Worm (Caenorhabditis elegans) whole organism, young adult: ENCODE results near the gene nspc-15.

Source experiments
- B0019.2 ChIP-seq: fragments of 200-800 bp; sonication (Bioruptor generic); conservative IDR thresholded peaks from 2 replicates; pipeline ENCODE4 v1.3.6; 2022; ENCODE audit warnings: missing genetic modification reagents, missing genetic modification characterization, missing compliant biosample characterization
- B0035.1 ChIP-seq: sonication (generic microtip); optimal IDR thresholded peaks from 2 replicates; lab custom pipeline; 2016; ENCODE audit warnings: missing genetic modification characterization, mild to moderate bottlenecking, missing compliant biosample characterization, missing genotype, missing genetic modification reagents
- B0261.1 ChIP-seq: sonication (generic microtip); optimal IDR thresholded peaks from 2 replicates; lab custom pipeline; 2016; ENCODE audit warnings: mild to moderate bottlenecking, missing genetic modification characterization, moderate library complexity, missing compliant biosample characterization
- C06A6.2 ChIP-seq: fragments of 200-800 bp; sonication (Bioruptor generic); conservative IDR thresholded peaks from 2 replicates; pipeline ENCODE4 v1.3.6; 2022; ENCODE audit warnings: missing genetic modification characterization, missing compliant biosample characterization
- D2030.7 ChIP-seq: fragments of 200-800 bp; sonication (Bioruptor generic); IDR thresholded peaks from 2 replicates; pipeline ENCODE4 v1.3.6; 2022; ENCODE audit warnings: missing genetic modification reagents, missing genetic modification characterization, missing compliant biosample characterization
- F23B12.7 ChIP-seq: sonication (generic microtip); optimal IDR thresholded peaks from 2 replicates; lab custom pipeline; 2017; ENCODE audit warnings: missing genetic modification characterization, mild to moderate bottlenecking, missing compliant biosample characterization, antibody characterized with exemption, moderate library complexity; ENCODE audit not compliant: insufficient read depth
- F39B2.1 ChIP-seq: fragments of 200-800 bp; sonication (Bioruptor generic); IDR thresholded peaks from 2 replicates; pipeline ENCODE4 v1.3.6; 2022; ENCODE audit warnings: missing genetic modification reagents, missing genetic modification characterization, missing compliant biosample characterization
- F55B11.4 ChIP-seq: sonication (generic microtip); optimal IDR thresholded peaks from 2 replicates; lab custom pipeline; 2016; ENCODE audit warnings: missing compliant biosample characterization, missing genetic modification characterization, borderline replicate concordance; ENCODE audit not compliant: insufficient read depth
- F57A8.1 ChIP-seq: fragments of 200-800 bp; sonication (Bioruptor generic); optimal IDR thresholded peaks from 2 replicates; lab custom pipeline; 2018; ENCODE audit warnings: mild to moderate bottlenecking, missing genetic modification characterization, moderate library complexity, missing compliant biosample characterization
- F57C9.4 ChIP-seq: sonication (generic microtip); optimal IDR thresholded peaks from 2 replicates; lab custom pipeline; 2017; ENCODE audit warnings: mild to moderate bottlenecking, missing genetic modification characterization, missing compliant biosample characterization
- T07F8.4 ChIP-seq: sonication (generic microtip); optimal IDR thresholded peaks from 2 replicates; lab custom pipeline; 2016; ENCODE audit warnings: mild to moderate bottlenecking, missing genetic modification characterization, moderate library complexity, missing compliant biosample characterization
- Y56A3A.18 ChIP-seq: fragments of 200-800 bp; sonication (Bioruptor generic); IDR thresholded peaks from 2 replicates; pipeline ENCODE4 v1.3.6; 2022; ENCODE audit warnings: missing genetic modification reagents, missing genetic modification characterization, missing compliant biosample characterization
- ZK185.1 ChIP-seq: sonication (generic microtip); optimal IDR thresholded peaks from 2 replicates; lab custom pipeline; 2016; ENCODE audit warnings: mild to moderate bottlenecking, missing genetic modification characterization, missing compliant biosample characterization; ENCODE audit not compliant: poor library complexity, severe bottlenecking
- ama-1 ChIP-seq, 3 experiments: fragments of 150-350 bp in 1 of 3; sonication (generic microtip) in 2 of 3; optimal IDR thresholded peaks; 2 replicates each; lab custom pipeline; 2014 to 2018; ENCODE audit warnings: missing biosample characterization in 2 of 3, missing genetic modification characterization in 2 of 3, missing genetic modification reagents in 2 of 3
- attf-3 ChIP-seq: fragments of 200-800 bp; sonication (Bioruptor generic); conservative IDR thresholded peaks from 2 replicates; pipeline ENCODE4 v1.3.6; 2022; ENCODE audit warnings: missing genetic modification reagents, missing genetic modification characterization, missing compliant biosample characterization
- bed-1 ChIP-seq: fragments of 200-800 bp; sonication (Bioruptor generic); IDR thresholded peaks from 2 replicates; pipeline ENCODE4 v1.3.6; 2022; ENCODE audit warnings: missing genetic modification reagents, missing genetic modification characterization, missing compliant biosample characterization
- ccch-3 ChIP-seq: fragments of 200-800 bp; sonication (Bioruptor generic); optimal IDR thresholded peaks from 2 replicates; lab custom pipeline; 2018; ENCODE audit warnings: mild to moderate bottlenecking, missing genetic modification characterization, missing compliant biosample characterization
- ceh-27 ChIP-seq: fragments of 200-800 bp; sonication (Bioruptor generic); optimal IDR thresholded peaks from 2 replicates; lab custom pipeline; 2018; ENCODE audit warnings: mild to moderate bottlenecking, missing genetic modification characterization, moderate library complexity, missing compliant biosample characterization
- ceh-40 ChIP-seq: fragments of 200-800 bp; sonication (Bioruptor generic); IDR thresholded peaks from 2 replicates; pipeline ENCODE4 v1.3.6; 2022; ENCODE audit warnings: missing genetic modification characterization, missing compliant biosample characterization
- ceh-79 ChIP-seq: sonication (generic microtip); optimal IDR thresholded peaks from 2 replicates; lab custom pipeline; 2017; ENCODE audit warnings: mild to moderate bottlenecking, missing genetic modification characterization, missing compliant biosample characterization
- efl-1 ChIP-seq: fragments of 150-350 bp; optimal IDR thresholded peaks from 2 replicates; lab custom pipeline; 2014; ENCODE audit warnings: missing biosample characterization, missing genetic modification reagents, missing genetic modification characterization
- ets-4 ChIP-seq: fragments of 200-800 bp; sonication (Bioruptor generic); optimal IDR thresholded peaks from 2 replicates; lab custom pipeline; 2018; ENCODE audit warnings: mild to moderate bottlenecking, missing genetic modification characterization, missing compliant biosample characterization
- him-1 ChIP-seq: sonication (generic microtip); optimal IDR thresholded peaks from 2 replicates; lab custom pipeline; 2016; ENCODE audit warnings: missing genotype, missing genetic modification reagents, missing genetic modification characterization, missing compliant biosample characterization
- hlh-12 ChIP-seq: sonication (generic microtip); optimal IDR thresholded peaks from 2 replicates; lab custom pipeline; 2016; ENCODE audit warnings: missing genetic modification characterization, missing compliant biosample characterization
- hlh-26 ChIP-seq: fragments of 200-800 bp; sonication (Bioruptor generic); conservative IDR thresholded peaks from 2 replicates; pipeline ENCODE4 v1.3.6; 2022; ENCODE audit warnings: missing genetic modification reagents, missing genetic modification characterization, missing compliant biosample characterization
- hmg-1.2 ChIP-seq: fragments of 200-800 bp; sonication (Bioruptor generic); IDR thresholded peaks from 2 replicates; pipeline ENCODE4 v1.3.6; 2022; ENCODE audit warnings: missing genetic modification reagents, missing genetic modification characterization, missing compliant biosample characterization
- lin-40 ChIP-seq: sonication (generic microtip); optimal IDR thresholded peaks from 2 replicates; lab custom pipeline; 2016; ENCODE audit warnings: missing genetic modification characterization, mild to moderate bottlenecking, missing compliant biosample characterization, missing genotype, missing genetic modification reagents
- lin-54 ChIP-seq: fragments of 200-800 bp; sonication (Bioruptor generic); optimal IDR thresholded peaks from 2 replicates; lab custom pipeline; 2018; ENCODE audit warnings: mild to moderate bottlenecking, missing genetic modification characterization, missing compliant biosample characterization
- madf-10 ChIP-seq: sonication (generic microtip); optimal IDR thresholded peaks from 2 replicates; lab custom pipeline; 2016; ENCODE audit warnings: mild to moderate bottlenecking, missing genetic modification characterization, missing compliant biosample characterization
- madf-6 ChIP-seq: fragments of 200-800 bp; sonication (Bioruptor generic); IDR thresholded peaks from 2 replicates; pipeline ENCODE4 v1.3.6; 2022; ENCODE audit warnings: missing genetic modification reagents, missing genetic modification characterization, missing compliant biosample characterization
- madf-8 ChIP-seq: fragments of 200-800 bp; sonication (Bioruptor generic); conservative IDR thresholded peaks from 2 replicates; pipeline ENCODE4 v1.3.6; 2022; ENCODE audit warnings: missing genetic modification reagents, missing genetic modification characterization, missing compliant biosample characterization
- nfyb-1 ChIP-seq: fragments of 200-800 bp; sonication (Bioruptor generic); IDR thresholded peaks from 2 replicates; pipeline ENCODE4 v1.3.6; 2022; ENCODE audit warnings: missing genetic modification reagents, missing genetic modification characterization, missing compliant biosample characterization
- nhr-120 ChIP-seq: fragments of 200-800 bp; sonication (Bioruptor generic); IDR thresholded peaks from 2 replicates; pipeline ENCODE4 v1.3.6; 2022; ENCODE audit warnings: missing genetic modification characterization, missing compliant biosample characterization
- nhr-80 ChIP-seq: sonication (generic microtip); optimal IDR thresholded peaks from 2 replicates; lab custom pipeline; 2016; ENCODE audit warnings: missing genetic modification characterization, missing compliant biosample characterization
- sea-2 ChIP-seq: fragments of 200-800 bp; sonication (Bioruptor generic); IDR thresholded peaks from 2 replicates; pipeline ENCODE4 v1.3.6; 2022; ENCODE audit warnings: missing genetic modification characterization, missing compliant biosample characterization
- snpc-1.3 ChIP-seq: sonication (generic microtip); optimal IDR thresholded peaks from 2 replicates; lab custom pipeline; 2017; ENCODE audit warnings: missing genetic modification characterization, mild to moderate bottlenecking, missing compliant biosample characterization, antibody characterized with exemption, moderate library complexity, missing genotype, missing genetic modification reagents; ENCODE audit not compliant: insufficient read depth
- snpc-3.4 ChIP-seq: sonication (generic microtip); optimal IDR thresholded peaks from 2 replicates; lab custom pipeline; 2017; ENCODE audit warnings: missing genetic modification characterization, mild to moderate bottlenecking, missing compliant biosample characterization, antibody characterized with exemption, moderate library complexity, missing genotype, missing genetic modification reagents
- somi-1 ChIP-seq: fragments of 200-800 bp; sonication (Bioruptor generic); optimal IDR thresholded peaks from 2 replicates; lab custom pipeline; 2018; ENCODE audit warnings: mild to moderate bottlenecking, missing genetic modification characterization, missing compliant biosample characterization
- tbp1 ChIP-seq: fragments of 200-800 bp; sonication (Bioruptor generic); optimal IDR thresholded peaks from 2 replicates; lab custom pipeline; 2018; ENCODE audit warnings: mild to moderate bottlenecking, missing genetic modification characterization, missing compliant biosample characterization
- tbx-9 ChIP-seq: sonication (generic microtip); optimal IDR thresholded peaks from 2 replicates; lab custom pipeline; 2016; ENCODE audit warnings: borderline replicate concordance, missing genetic modification characterization, inconsistent platforms, missing compliant biosample characterization
- unc-62 ChIP-seq: fragments of 150-350 bp; optimal IDR thresholded peaks from 2 replicates; lab custom pipeline; 2014; ENCODE audit warnings: missing biosample characterization, missing genetic modification reagents, missing genetic modification characterization
- xnd-1 ChIP-seq: sonication (generic microtip); optimal IDR thresholded peaks from 2 replicates; lab custom pipeline; 2016; ENCODE audit warnings: missing genotype, missing genetic modification reagents, missing genetic modification characterization, missing compliant biosample characterization
- ztf-28 ChIP-seq: fragments of 200-800 bp; sonication (Bioruptor generic); IDR thresholded peaks from 2 replicates; pipeline ENCODE4 v1.3.6; 2022; ENCODE audit warnings: missing genetic modification reagents, missing genetic modification characterization, missing compliant biosample characterization

The nspc-15 gene

DNA sequence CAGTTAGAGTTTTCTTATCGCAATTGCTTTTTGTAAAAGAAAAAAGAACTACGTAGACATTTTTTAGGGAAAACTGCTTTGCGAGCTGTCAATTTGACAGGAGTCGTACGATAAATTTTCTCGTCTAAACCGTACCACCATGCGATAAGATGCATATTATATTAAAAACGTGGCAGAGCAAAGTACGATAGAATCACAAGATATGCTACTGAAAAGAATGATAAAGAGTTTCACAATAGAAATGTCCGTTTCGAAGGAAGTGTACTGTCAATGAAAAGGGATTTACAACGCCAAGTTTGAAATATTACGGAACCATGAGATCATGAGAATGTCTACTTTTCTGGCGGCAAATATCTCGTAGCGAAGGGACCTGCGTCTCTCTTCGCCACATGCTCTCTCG lies 4.3 kb downstream of the nspc-15 start, which contains the start of gene F19H6.5:
Gene F19H6.5, minus strand, starts transcription at position 101 of the 400 bp plus-strand sequence.
- TF ChIP-seq unc-62 (GFP tag; lab: Kevin White, UChicago), result no peak
- TF ChIP-seq xnd-1 (tag; lab: Kevin White, UChicago), result no peak
- peak; percentile 27; the same call in 1 of the 2 replicates for TF ChIP-seq hmg-1.2
- no peak for TF ChIP-seq T07F8.4
- TF ChIP-seq him-1 (tag; lab: Kevin White, UChicago), result no peak
- no peak for TF ChIP-seq F55B11.4 (tag; lab: Kevin White, UChicago)
- no peak for TF ChIP-seq lin-40 (tag; lab: Kevin White, UChicago)
- no peak for TF ChIP-seq ccch-3 (GFP tag; lab: Kevin White, UChicago)
- no peak for TF ChIP-seq sea-2 (GFP tag; lab: Robert Waterston, UW)
- TF ChIP-seq, all 124 proteins: peak for 1

DNA sequence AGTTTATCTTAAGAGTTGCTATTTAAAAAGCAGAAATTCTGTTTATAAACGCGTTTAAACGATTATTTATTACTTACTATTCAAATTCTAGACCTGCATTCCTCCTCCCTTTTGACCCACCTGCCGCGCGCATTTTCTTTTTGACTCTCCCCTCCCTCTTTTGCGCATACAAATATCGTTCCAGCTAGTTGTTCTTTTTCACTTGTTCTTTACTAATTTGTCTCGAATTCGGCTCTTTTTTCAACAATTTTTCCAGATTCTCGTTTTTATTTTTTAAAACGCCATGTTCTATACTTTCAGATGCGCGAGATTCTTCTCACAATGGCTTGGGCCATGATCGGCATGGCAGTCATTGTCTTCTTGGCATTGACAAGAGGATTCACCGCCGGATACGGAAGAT lies 4.8 kb downstream of the nspc-15 start, which contains the start of gene F19H6.4:
Gene F19H6.4, plus strand, starts transcription at position 301 of the 400 bp plus-strand sequence.
- TF ChIP-seq him-1 (tag; lab: Kevin White, UChicago) (no peak), ama-1 (optimal IDR thresholded peaks at IDR 0.05; lab: Kevin White, UChicago) (no peak), ama-1 (GFP tag; optimal IDR thresholded peaks at IDR 0.05; lab: Kevin White, UChicago) (no peak), F57A8.1 (no peak), madf-6 (peak; percentile 61; the same call in 1 of the 2 replicates), hlh-26 (GFP tag; lab: Robert Waterston, UW) (no peak), ceh-40 (no peak), madf-8 (GFP tag; lab: Robert Waterston, UW) (0 out of 2 replicates have a peak, but pooled peaks have one; percentile 15), efl-1 (GFP tag; lab: Kevin White, UChicago) (peak; percentile 42), hlh-12 (tag; lab: Kevin White, UChicago) (no peak), F39B2.1 (GFP tag; lab: Robert Waterston, UW) (no peak), somi-1 (GFP tag; lab: Kevin White, UChicago) (no peak)

DNA sequence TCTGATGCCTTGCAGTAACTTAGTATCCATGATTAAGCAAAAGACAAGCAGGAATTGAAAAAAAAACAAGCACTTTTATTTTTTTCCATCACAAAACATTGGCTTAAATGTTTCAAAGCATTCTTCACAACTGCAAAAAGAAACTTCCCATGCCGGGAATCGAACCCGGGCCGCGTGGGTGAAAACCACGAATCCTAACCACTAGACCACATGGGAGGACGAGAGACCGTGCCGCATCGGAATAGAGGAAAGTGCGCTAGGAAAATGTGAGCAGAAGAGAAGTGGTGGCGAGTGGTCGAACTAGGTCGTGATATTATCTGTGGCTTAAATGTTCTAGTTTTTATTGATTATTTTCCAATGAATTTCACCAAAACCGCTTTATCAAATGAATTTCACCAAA lies 7.0 kb downstream of the nspc-15 start:
- TF ChIP-seq him-1 (tag; lab: Kevin White, UChicago), result peak; percentile 86
- TF ChIP-seq B0035.1 (tag; lab: Kevin White, UChicago), result peak; percentile 25
- TF ChIP-seq ceh-40, result no peak
- no peak for TF ChIP-seq B0019.2 (GFP tag; lab: Robert Waterston, UW)
- TF ChIP-seq nhr-120, result no peak
- peak; percentile 94 for TF ChIP-seq B0261.1
- peak; percentile 69 for TF ChIP-seq nfyb-1 (GFP tag; lab: Robert Waterston, UW)
- TF ChIP-seq F57C9.4 (tag; lab: Kevin White, UChicago), result no peak
- peak; percentile 80 for TF ChIP-seq hmg-1.2
- TF ChIP-seq Y56A3A.18 (GFP tag; lab: Robert Waterston, UW), result 0 out of 2 replicates have a peak, but pooled peaks have one; percentile 71
- TF ChIP-seq F23B12.7, result no peak
- TF ChIP-seq lin-54 (GFP tag; lab: Kevin White, UChicago), result peak; percentile 27
- peak; percentile 6 for TF ChIP-seq efl-1 (GFP tag; lab: Kevin White, UChicago)
- TF ChIP-seq snpc-3.4 (tag; lab: Kevin White, UChicago), result no peak
- TF ChIP-seq tbp1 (GFP tag; lab: Kevin White, UChicago), result peak; percentile 95
- peak; percentile 75 for TF ChIP-seq ceh-27 (GFP tag; lab: Kevin White, UChicago)
- no peak for TF ChIP-seq bed-1
- peak; percentile 67 for TF ChIP-seq madf-10 (tag; lab: Kevin White, UChicago)
- peak; percentile 67 for TF ChIP-seq ZK185.1 (tag; lab: Kevin White, UChicago)
- no peak for TF ChIP-seq tbx-9 (tag; lab: Kevin White, UChicago)
- TF ChIP-seq ceh-79, result no peak
- TF ChIP-seq F55B11.4 (tag; lab: Kevin White, UChicago), result no peak
- TF ChIP-seq ztf-28, result no peak
- no peak for TF ChIP-seq ets-4
- TF ChIP-seq nhr-80 (tag; lab: Kevin White, UChicago), result no peak
- TF ChIP-seq snpc-1.3, result peak; percentile 59
- TF ChIP-seq attf-3, result 0 out of 2 replicates have a peak, but pooled peaks have one; percentile 35
- no peak for TF ChIP-seq lin-40 (tag; lab: Kevin White, UChicago)
- 0 out of 2 replicates have a peak, but pooled peaks have one; percentile 30 for TF ChIP-seq C06A6.2 (GFP tag; lab: Robert Waterston, UW)
- peak; percentile 83 for TF ChIP-seq D2030.7 (GFP tag; lab: Robert Waterston, UW)
